Worm (Caenorhabditis elegans) whole organism, mixed stage, embryonic: Measurements from ENCODE around the gene F20A1.6.

Source experiments
- ceh-39 ChIP-seq: fragments of 150-350 bp; optimal IDR thresholded peaks from 2 replicates; lab custom pipeline; 2014; ENCODE audit warnings: missing biosample characterization, missing genetic modification characterization
- lsy-2 ChIP-seq: fragments of 150-350 bp; optimal IDR thresholded peaks from 2 replicates; lab custom pipeline; 2014; ENCODE audit warnings: missing biosample characterization, missing genetic modification characterization
- nhr-12 ChIP-seq: fragments of 150-350 bp; optimal IDR thresholded peaks from 2 replicates; lab custom pipeline; 2014; ENCODE audit warnings: missing biosample characterization, missing genetic modification characterization
- nhr-2 ChIP-seq: fragments of 150-350 bp; optimal IDR thresholded peaks from 2 replicates; lab custom pipeline; 2014; ENCODE audit warnings: missing biosample characterization, missing genetic modification characterization
- pha-4 ChIP-seq: fragments of 150-350 bp; optimal IDR thresholded peaks from 2 replicates; lab custom pipeline; 2018; ENCODE audit warnings: missing biosample characterization, missing genetic modification reagents, missing genetic modification characterization
- snpc-4 ChIP-seq: fragments of 150-350 bp; optimal IDR thresholded peaks from 2 replicates; lab custom pipeline; 2014; ENCODE audit warnings: missing biosample characterization, missing genetic modification characterization

ce11 chrV:7005964-7006363 lies 21.0 kb downstream of the F20A1.6 start, which contains the start of gene spig-10:
- TF ChIP-seq pha-4 (tag; lab: Kevin White, UChicago) (no peak), lsy-2 (tag; lab: Kevin White, UChicago) (no peak), snpc-4 (no peak), nhr-12 (no peak), ceh-39 (tag; lab: Kevin White, UChicago) (no peak), nhr-2 (no peak)
